Fruit fly (Drosophila melanogaster): ENCODE results near the gene CG32170.

DNA sequence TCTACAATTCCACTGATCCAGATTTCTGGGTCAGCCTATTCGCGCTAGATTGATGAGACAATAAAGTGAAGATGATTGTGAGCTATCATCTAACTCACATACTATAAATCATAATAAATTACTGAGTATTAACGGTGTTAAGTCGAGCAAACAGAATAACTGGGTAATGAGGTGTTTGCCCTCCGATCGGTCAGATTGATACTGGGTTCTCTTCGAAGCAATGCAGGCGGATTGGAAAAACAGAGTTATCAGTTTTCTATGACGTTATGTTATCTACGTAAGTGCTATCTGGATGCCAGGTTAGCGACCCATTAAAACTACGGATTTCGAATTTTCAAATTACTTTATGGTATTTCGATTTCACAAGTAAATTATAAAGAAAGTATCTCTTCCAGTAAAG is 14.8 kb downstream of the CG32170 start:
- no peak for TF ChIP-seq psq (optimal IDR thresholded peaks at IDR 0.05)
- TF ChIP-seq ttk (optimal IDR thresholded peaks at IDR 0.05) = no peak
- TF ChIP-seq h (optimal IDR thresholded peaks at IDR 0.05) = no peak
- TF ChIP-seq Sin3A (optimal IDR thresholded peaks at IDR 0.05) = no peak

Data from Kc167 (cell line).